Fruit fly (Drosophila melanogaster) whole organism, embryonic: ENCODE measurements around the gene CG7101.

ENCODE experiments used
- Abd-B ChIP-seq: fragments of 200-800 bp; sonication (Bioruptor generic); optimal IDR thresholded peaks from 2 replicates; lab custom pipeline; 2018; ENCODE audit warnings: missing biosample characterization, mild to moderate bottlenecking, missing genetic modification characterization, moderate library complexity
- Antp ChIP-seq: fragments of 200-800 bp; sonication (Bioruptor generic); optimal IDR thresholded peaks from 3 replicates; lab custom pipeline; 2016; ENCODE audit warnings: missing biosample characterization, missing genetic modification characterization
- Asciz ChIP-seq: fragments of 200-800 bp; sonication (Bioruptor generic); optimal IDR thresholded peaks from 2 replicates; lab custom pipeline; 2017; ENCODE audit warnings: missing biosample characterization, mild to moderate bottlenecking, missing genetic modification characterization, missing genetic modification reagents
- Awh ChIP-seq: fragments of 200-800 bp; sonication (Bioruptor generic); IDR thresholded peaks from 2 replicates; pipeline ENCODE4, ENCODE4 v1.3.6; 2022; ENCODE audit warnings: missing biosample characterization, missing genetic modification characterization
- Bdp1 ChIP-seq: fragments of 200-800 bp; sonication (Bioruptor generic); optimal IDR thresholded peaks from 3 replicates; lab custom pipeline; 2016; ENCODE audit warnings: missing biosample characterization, missing genetic modification characterization
- CG10209 ChIP-seq: fragments of 200-800 bp; sonication (Bioruptor generic); optimal IDR thresholded peaks from 3 replicates; lab custom pipeline; 2017; ENCODE audit warnings: missing biosample characterization, mild to moderate bottlenecking, missing genetic modification characterization, missing genetic modification reagents
- CG11398 ChIP-seq: fragments of 200-800 bp; sonication (Bioruptor generic); optimal IDR thresholded peaks from 2 replicates; lab custom pipeline; 2016; ENCODE audit warnings: missing biosample characterization, missing genetic modification characterization
- CG13287 ChIP-seq: fragments of 200-800 bp; sonication (Bioruptor generic); IDR thresholded peaks from 2 replicates; pipeline ENCODE4 v1.3.6; 2022; ENCODE audit warnings: missing biosample characterization, missing genetic modification characterization; ENCODE audit not compliant: partially characterized antibody
- CG15011 ChIP-seq: fragments of 200-800 bp; sonication (Bioruptor generic); optimal IDR thresholded peaks from 3 replicates; lab custom pipeline; 2018; ENCODE audit warnings: missing biosample characterization, mild to moderate bottlenecking, missing genetic modification characterization
- CG15514 ChIP-seq: fragments of 200-800 bp; sonication (Bioruptor generic); optimal IDR thresholded peaks from 3 replicates; lab custom pipeline; 2017; ENCODE audit warnings: missing biosample characterization, missing genetic modification characterization, mild to moderate bottlenecking, moderate library complexity, missing genetic modification reagents
- CG1602 ChIP-seq: fragments of 200-800 bp; sonication (Bioruptor generic); optimal IDR thresholded peaks from 3 replicates; lab custom pipeline; 2016; ENCODE audit warnings: missing biosample characterization, missing genetic modification characterization
- CG18599 ChIP-seq: fragments of 200-800 bp; sonication (Bioruptor generic); optimal IDR thresholded peaks from 3 replicates; lab custom pipeline; 2017; ENCODE audit warnings: missing biosample characterization, missing genetic modification characterization, mild to moderate bottlenecking, moderate library complexity, missing genetic modification reagents
- CG2129 ChIP-seq: fragments of 200-800 bp; sonication (Bioruptor generic); IDR thresholded peaks from 2 replicates; pipeline ENCODE4 v1.3.6; 2022; ENCODE audit warnings: missing biosample characterization, missing genetic modification characterization; ENCODE audit not compliant: partially characterized antibody
- CG3065 ChIP-seq: fragments of 200-800 bp; sonication (Bioruptor generic); optimal IDR thresholded peaks from 2 replicates; lab custom pipeline; 2016; ENCODE audit warnings: missing biosample characterization, missing genetic modification characterization
- CG31441 ChIP-seq: fragments of 200-800 bp; sonication (Bioruptor generic); IDR thresholded peaks from 2 replicates; pipeline ENCODE4 v1.3.6; 2022; ENCODE audit warnings: missing biosample characterization, missing genetic modification characterization
- CG34422 ChIP-seq: fragments of 200-800 bp; sonication (Bioruptor generic); IDR thresholded peaks from 3 replicates; pipeline ENCODE4 v1.3.6; 2022; ENCODE audit warnings: missing biosample characterization, missing genetic modification characterization
- CG4820 ChIP-seq: fragments of 200-800 bp; sonication (Bioruptor generic); optimal IDR thresholded peaks from 3 replicates; lab custom pipeline; 2016; ENCODE audit warnings: missing biosample characterization, missing genetic modification characterization
- CG6813 ChIP-seq: fragments of 200-800 bp; sonication (Bioruptor generic); optimal IDR thresholded peaks from 2 replicates; lab custom pipeline; 2017; ENCODE audit warnings: missing biosample characterization, missing genetic modification characterization, mild to moderate bottlenecking, moderate library complexity, missing genetic modification reagents
- CG7745 ChIP-seq: fragments of 200-800 bp; sonication (Bioruptor generic); optimal IDR thresholded peaks from 2 replicates; lab custom pipeline; 2018; ENCODE audit warnings: missing biosample characterization, mild to moderate bottlenecking, missing genetic modification characterization, moderate library complexity
- CG7786 ChIP-seq: fragments of 200-800 bp; sonication (Bioruptor generic); optimal IDR thresholded peaks from 2 replicates; lab custom pipeline; 2016; ENCODE audit warnings: missing biosample characterization, missing genetic modification characterization
- CG8281 ChIP-seq: fragments of 200-800 bp; sonication (Bioruptor generic); optimal IDR thresholded peaks from 2 replicates; lab custom pipeline; 2018; ENCODE audit warnings: missing biosample characterization, mild to moderate bottlenecking, missing genetic modification characterization, moderate library complexity
- CG8944 ChIP-seq: fragments of 200-800 bp; sonication (Bioruptor generic); optimal IDR thresholded peaks from 3 replicates; lab custom pipeline; 2016; ENCODE audit warnings: missing biosample characterization, missing genetic modification characterization
- CG9609 ChIP-seq: fragments of 200-800 bp; sonication (Bioruptor generic); optimal IDR thresholded peaks from 3 replicates; lab custom pipeline; 2016; ENCODE audit warnings: missing biosample characterization, missing genetic modification characterization
- CG9876 ChIP-seq: fragments of 200-800 bp; sonication (Bioruptor generic); optimal IDR thresholded peaks from 2 replicates; lab custom pipeline; 2016; ENCODE audit warnings: missing biosample characterization, missing genetic modification characterization
- Chrac-16 ChIP-seq: fragments of 200-800 bp; sonication (Bioruptor generic); optimal IDR thresholded peaks from 3 replicates; lab custom pipeline; 2016; ENCODE audit warnings: missing biosample characterization, missing genetic modification characterization
- CkIIα-i1 ChIP-seq: fragments of 200-800 bp; sonication (Bioruptor generic); IDR thresholded peaks from 2 replicates; pipeline ENCODE4 v1.3.6; 2022; ENCODE audit warnings: missing biosample characterization, missing genetic modification characterization
- E2f1 ChIP-seq: fragments of 200-800 bp; sonication (Bioruptor generic); IDR thresholded peaks from 2 replicates; pipeline ENCODE4 v1.3.6; 2022; ENCODE audit warnings: missing biosample characterization, missing genetic modification characterization
- Gug ChIP-seq: fragments of 200-800 bp; sonication (Bioruptor generic); IDR thresholded peaks from 4 replicates; pipeline ENCODE4 v1.3.6; 2022; ENCODE audit warnings: missing biosample characterization, missing genetic modification characterization
- Hsf ChIP-seq: fragments of 200-800 bp; sonication (Bioruptor generic); optimal IDR thresholded peaks from 3 replicates; lab custom pipeline; 2016; ENCODE audit warnings: missing biosample characterization, missing genetic modification characterization
- Kr ChIP-seq: fragments of 200-800 bp; sonication (Bioruptor generic); optimal IDR thresholded peaks from 2 replicates; lab custom pipeline; 2017; ENCODE audit warnings: missing biosample characterization, mild to moderate bottlenecking, missing genetic modification characterization
- Lim3 ChIP-seq: fragments of 200-800 bp; sonication (Bioruptor generic); IDR thresholded peaks from 2 replicates; pipeline ENCODE4 v1.3.6; 2022; ENCODE audit warnings: missing biosample characterization, missing genetic modification characterization
- Mrtf ChIP-seq: fragments of 200-800 bp; sonication (Bioruptor generic); IDR thresholded peaks from 3 replicates; pipeline ENCODE4 v1.3.6; 2022; ENCODE audit warnings: missing biosample characterization, missing genetic modification characterization
- Opbp ChIP-seq: fragments of 200-800 bp; sonication (Bioruptor generic); IDR thresholded peaks from 3 replicates; pipeline ENCODE4 v1.3.6; 2022; ENCODE audit warnings: missing biosample characterization, missing genetic modification characterization; ENCODE audit not compliant: partially characterized antibody
- Sox102F ChIP-seq: fragments of 200-800 bp; sonication (Bioruptor generic); optimal IDR thresholded peaks from 2 replicates; lab custom pipeline; 2018; ENCODE audit warnings: missing biosample characterization, mild to moderate bottlenecking, missing genetic modification characterization, moderate library complexity
- Tbp ChIP-seq: fragments of >200 bp; optimal IDR thresholded peaks from 2 replicates; lab custom pipeline; 2018; ENCODE audit warnings: missing biosample characterization, missing genetic modification characterization
- Usf ChIP-seq: fragments of 200-800 bp; sonication (Bioruptor generic); optimal IDR thresholded peaks from 2 replicates; lab custom pipeline; 2017; ENCODE audit warnings: missing genotype, missing biosample characterization, missing genetic modification characterization
- YL-1 ChIP-seq: fragments of 200-800 bp; sonication (Bioruptor generic); optimal IDR thresholded peaks from 3 replicates; lab custom pipeline; 2017; ENCODE audit warnings: missing biosample characterization, mild to moderate bottlenecking, missing genetic modification characterization
- al ChIP-seq: fragments of 200-800 bp; sonication (Bioruptor generic); IDR thresholded peaks from 2 replicates; pipeline ENCODE4 v1.3.6; 2022; ENCODE audit warnings: missing biosample characterization, missing genetic modification characterization
- cad ChIP-seq: fragments of >200 bp; optimal IDR thresholded peaks from 2 replicates; lab custom pipeline; 2017; ENCODE audit warnings: missing biosample characterization, missing genetic modification characterization
- cas ChIP-seq: fragments of 200-800 bp; sonication (Bioruptor generic); IDR thresholded peaks from 2 replicates; pipeline ENCODE4 v1.3.6; 2022; ENCODE audit warnings: missing biosample characterization, missing genetic modification characterization
- dan ChIP-seq: fragments of 200-800 bp; sonication (Bioruptor generic); IDR thresholded peaks from 2 replicates; pipeline ENCODE4 v1.3.6; 2022; ENCODE audit warnings: missing biosample characterization, missing genetic modification characterization
- dmrt99B ChIP-seq: fragments of 200-800 bp; sonication (Bioruptor generic); optimal IDR thresholded peaks from 2 replicates; lab custom pipeline; 2018; ENCODE audit warnings: missing biosample characterization, mild to moderate bottlenecking, missing genetic modification characterization, moderate library complexity
- h ChIP-seq: fragments of >200 bp; optimal IDR thresholded peaks from 2 replicates; lab custom pipeline; 2017
- pb ChIP-seq: fragments of 200-800 bp; sonication (Bioruptor generic); optimal IDR thresholded peaks from 3 replicates; lab custom pipeline; 2016; ENCODE audit warnings: missing biosample characterization, missing genetic modification characterization
- phol ChIP-seq: fragments of 200-800 bp; sonication (Bioruptor generic); optimal IDR thresholded peaks from 3 replicates; lab custom pipeline; 2018; ENCODE audit warnings: missing biosample characterization, mild to moderate bottlenecking, missing genetic modification characterization, moderate library complexity
- pzg ChIP-seq: fragments of 200-800 bp; sonication (Bioruptor generic); optimal IDR thresholded peaks from 3 replicates; lab custom pipeline; 2018; ENCODE audit warnings: missing biosample characterization, mild to moderate bottlenecking, missing genetic modification characterization, moderate library complexity
- sqz ChIP-seq: fragments of 200-800 bp; sonication (Bioruptor generic); optimal IDR thresholded peaks from 3 replicates; lab custom pipeline; 2018; ENCODE audit warnings: missing biosample characterization, mild to moderate bottlenecking, missing genetic modification characterization
- tll ChIP-seq, 2 experiments: fragments of 200-800 bp in 1 of 2; fragments of >200 bp in 1 of 2; sonication (Bioruptor generic) in 1 of 2; optimal IDR thresholded peaks; 2 replicates each; lab custom pipeline; 2017 to 2019; ENCODE audit warnings: missing biosample characterization in 2 of 2, missing genetic modification characterization in 2 of 2, mild to moderate bottlenecking in 1 of 2, moderate library complexity in 1 of 2
- toy ChIP-seq: fragments of 200-800 bp; sonication (Bioruptor generic); IDR thresholded peaks from 2 replicates; pipeline ENCODE4 v1.3.6; 2022; ENCODE audit warnings: missing biosample characterization, missing genetic modification characterization
- unc-4 ChIP-seq: fragments of 200-800 bp; sonication (Bioruptor generic); IDR thresholded peaks from 2 replicates; pipeline ENCODE4 v1.3.6; 2022; ENCODE audit warnings: missing biosample characterization, missing genetic modification characterization; ENCODE audit not compliant: partially characterized antibody

Gene CG7101

dm6 chrX:18832371-18832852 is 2.0 kb downstream of the CG7101 start, which contains the start of gene Pvf1 (continued):
- TF ChIP-seq CG3065 (GFP tag; lab: Kevin White, UChicago): no peak
- TF ChIP-seq Bdp1 (GFP tag; lab: Kevin White, UChicago): no peak
- no peak for TF ChIP-seq CG6813
- no peak for TF ChIP-seq sqz
- TF ChIP-seq CG15011 (GFP tag; lab: Kevin White, UChicago): no peak
- TF ChIP-seq CG1602: no peak
- no peak for TF ChIP-seq dan (GFP tag; lab: Robert Waterston, UW)
- no peak for TF ChIP-seq pzg (GFP tag; lab: Kevin White, UChicago)

dm6 chrX:18834399-18834798 is 4.0 kb downstream of the CG7101 start:
- TF ChIP-seq pb (GFP tag; lab: Kevin White, UChicago): no peak
- TF ChIP-seq Usf (GFP tag; lab: Kevin White, UChicago): no peak
- TF ChIP-seq E2f1 (GFP tag; lab: Robert Waterston, UW): no peak
- no peak for TF ChIP-seq YL-1 (GFP tag; lab: Kevin White, UChicago)
- TF ChIP-seq CG8944 (GFP tag; lab: Kevin White, UChicago): no peak
- no peak for TF ChIP-seq cas (GFP tag; lab: Robert Waterston, UW)
- no peak for TF ChIP-seq CG8281 (tag; lab: Kevin White, UChicago)
- TF ChIP-seq CG13287 (GFP tag; lab: Robert Waterston, UW): no peak
- no peak for TF ChIP-seq tll (GFP tag; optimal IDR thresholded peaks at IDR 0.05; lab: Kevin White, UChicago)
- no peak for TF ChIP-seq Abd-B
- TF ChIP-seq al (GFP tag; lab: Robert Waterston, UW): no peak
- TF ChIP-seq CG9876 (GFP tag; lab: Kevin White, UChicago): no peak
- TF ChIP-seq CG15514 (GFP tag; lab: Kevin White, UChicago): no peak
- TF ChIP-seq toy (GFP tag; lab: Robert Waterston, UW): no peak
- TF ChIP-seq Kr (GFP tag; lab: Kevin White, UChicago): no peak
- no peak for TF ChIP-seq cad (GFP tag; lab: Kevin White, UChicago)
- no peak for TF ChIP-seq CG15011 (GFP tag; lab: Kevin White, UChicago)
- TF ChIP-seq CkIIα-i1 (GFP tag; lab: Robert Waterston, UW): no peak
- TF ChIP-seq CG31441: no peak
- 0 out of 3 replicates have a peak, but pooled peaks have one; percentile 15 for TF ChIP-seq Mrtf (GFP tag; lab: Robert Waterston, UW)
- no peak for TF ChIP-seq Lim3
- TF ChIP-seq CG7786 (GFP tag; lab: Kevin White, UChicago): peak; percentile 9
- no peak for TF ChIP-seq CG9609 (GFP tag; lab: Kevin White, UChicago)
- TF ChIP-seq Antp: no peak
- TF ChIP-seq CG10209: peak; percentile 33
- TF ChIP-seq CG2129 (GFP tag; lab: Robert Waterston, UW): no peak
- peak; percentile 5 for TF ChIP-seq Sox102F (GFP tag; lab: Kevin White, UChicago)
- TF ChIP-seq unc-4 (GFP tag; lab: Robert Waterston, UW): no peak
- peak; percentile 51 for TF ChIP-seq dmrt99B (tag; lab: Kevin White, UChicago)
- TF ChIP-seq CG34422: peak; percentile 78; the same call in 2 of the 3 replicates
- TF ChIP-seq h: no peak
- no peak for TF ChIP-seq Chrac-16
- TF ChIP-seq CG11398 (GFP tag; lab: Kevin White, UChicago): no peak
- TF ChIP-seq Hsf (GFP tag; lab: Kevin White, UChicago): no peak
- TF ChIP-seq Asciz: peak; percentile 14
- TF ChIP-seq phol (tag; lab: Kevin White, UChicago): peak; percentile 17
- no peak for TF ChIP-seq CG7745 (tag; lab: Kevin White, UChicago)
- TF ChIP-seq Awh (GFP tag; lab: Robert Waterston, UW): no peak
- peak; percentile 23; the same call in 1 of the 4 replicates for TF ChIP-seq Gug (GFP tag; lab: Robert Waterston, UW)
- TF ChIP-seq Opbp (GFP tag; lab: Robert Waterston, UW): no peak
- TF ChIP-seq CG18599: peak; percentile 32
- peak; percentile 19 for TF ChIP-seq CG4820 (GFP tag; lab: Kevin White, UChicago)
- no peak for TF ChIP-seq Tbp (GFP tag; lab: Kevin White, UChicago)
